Worm (Caenorhabditis elegans) whole organism, L4 larva: ENCODE data around the gene glb-27.

Source experiments
- F37D6.2 ChIP-seq: sonication (generic microtip); optimal IDR thresholded peaks from 2 replicates; lab custom pipeline; 2016; ENCODE audit warnings: mild to moderate bottlenecking, missing genetic modification characterization, missing compliant biosample characterization
- T20F7.1 ChIP-seq: fragments of 200-800 bp; sonication (Bioruptor generic); optimal IDR thresholded peaks from 2 replicates; lab custom pipeline; 2018; ENCODE audit warnings: mild to moderate bottlenecking, missing genetic modification characterization, missing compliant biosample characterization
- Y105C5A.15 ChIP-seq: fragments of 200-800 bp; sonication (Bioruptor generic); IDR thresholded peaks from 2 replicates; pipeline ENCODE4 v1.3.6; 2022; ENCODE audit warnings: missing genetic modification characterization, missing compliant biosample characterization
- Y48G9A.11 ChIP-seq: fragments of 200-800 bp; sonication (Bioruptor generic); IDR thresholded peaks from 2 replicates; pipeline ENCODE4 v1.3.6; 2022; ENCODE audit warnings: missing genetic modification reagents, missing genetic modification characterization, missing compliant biosample characterization
- Y5F2A.4 ChIP-seq: fragments of 200-800 bp; sonication (Bioruptor generic); optimal IDR thresholded peaks from 2 replicates; lab custom pipeline; 2018; ENCODE audit warnings: mild to moderate bottlenecking, missing genetic modification characterization, missing compliant biosample characterization
- ZK546.5 ChIP-seq, 2 experiments: sonication (generic microtip); optimal IDR thresholded peaks; 2 replicates each; lab custom pipeline; 2017; ENCODE audit warnings: missing biosample characterization in 2 of 2, missing genetic modification characterization in 2 of 2
- aha-1 ChIP-seq: fragments of 150-350 bp; peaks from one replicate; lab custom pipeline; 2014; ENCODE audit warnings: missing biosample characterization, missing genetic modification characterization
- ceh-20 ChIP-seq: fragments of 200-800 bp; sonication (Bioruptor generic); IDR thresholded peaks from 2 replicates; pipeline ENCODE4 v1.3.6; 2022; ENCODE audit warnings: missing genetic modification reagents, missing genetic modification characterization, missing compliant biosample characterization
- ces-1 ChIP-seq: fragments of 150-350 bp; sonication (generic microtip); optimal IDR thresholded peaks from 4 replicates; lab custom pipeline; 2014; ENCODE audit warnings: missing biosample characterization, missing genetic modification reagents, missing genetic modification characterization
- daf-16 ChIP-seq, 3 experiments: sonication (generic microtip); optimal IDR thresholded peaks; 2 replicates each; lab custom pipeline; 2016 to 2017; ENCODE audit warnings: missing genetic modification characterization in 3 of 3, missing genetic modification reagents in 3 of 3, mild to moderate bottlenecking in 2 of 3, missing compliant biosample characterization in 2 of 3, missing biosample characterization in 1 of 3, moderate library complexity in 1 of 3
- dmd-8 ChIP-seq: fragments of 200-800 bp; sonication (Bioruptor generic); IDR thresholded peaks from 2 replicates; pipeline ENCODE4 v1.3.6; 2022; ENCODE audit warnings: missing genetic modification characterization, missing compliant biosample characterization
- dpl-1 ChIP-seq: fragments of 150-350 bp; optimal IDR thresholded peaks from 2 replicates; lab custom pipeline; 2014; ENCODE audit warnings: missing biosample characterization, missing genetic modification reagents, missing genetic modification characterization
- hlh-30 ChIP-seq: sonication (generic microtip); optimal IDR thresholded peaks from 2 replicates; lab custom pipeline; 2017; ENCODE audit warnings: antibody characterized with exemption, mild to moderate bottlenecking, missing genetic modification characterization, missing compliant biosample characterization; ENCODE audit not compliant: insufficient read depth
- hmg-1.1 ChIP-seq: fragments of 200-800 bp; sonication (Bioruptor generic); IDR thresholded peaks from 2 replicates; pipeline ENCODE4 v1.3.6; 2022; ENCODE audit warnings: missing genetic modification reagents, missing genetic modification characterization, missing compliant biosample characterization
- jun-1 ChIP-seq: fragments of 150-350 bp; optimal IDR thresholded peaks from 2 replicates; lab custom pipeline; 2014; ENCODE audit warnings: missing biosample characterization, missing genetic modification reagents, missing genetic modification characterization
- lin-15B ChIP-seq: fragments of 150-350 bp; sonication (generic microtip); optimal IDR thresholded peaks from 3 replicates; lab custom pipeline; 2014; ENCODE audit warnings: missing biosample characterization, missing genetic modification characterization
- lin-39 ChIP-seq: fragments of 150-350 bp; optimal IDR thresholded peaks from 2 replicates; lab custom pipeline; 2014; ENCODE audit warnings: missing biosample characterization, missing genetic modification reagents, missing genetic modification characterization
- lsy-2 ChIP-seq, 2 experiments: fragments of 150-350 bp in 1 of 2; sonication (generic microtip) in 1 of 2; optimal IDR thresholded peaks; 2 replicates each; lab custom pipeline; 2014 to 2017; ENCODE audit warnings: missing biosample characterization in 2 of 2, missing genetic modification characterization in 2 of 2
- mes-2 ChIP-seq: sonication (generic microtip); optimal IDR thresholded peaks from 2 replicates; lab custom pipeline; 2016; ENCODE audit warnings: missing genotype, mild to moderate bottlenecking, missing genetic modification characterization, missing compliant biosample characterization; ENCODE audit not compliant: poor library complexity, severe bottlenecking
- mxl-2 ChIP-seq: fragments of 200-800 bp; sonication (Bioruptor generic); conservative IDR thresholded peaks from 2 replicates; pipeline ENCODE4 v1.3.6; 2022; ENCODE audit warnings: missing genetic modification reagents, missing genetic modification characterization, missing compliant biosample characterization
- nhr-11 ChIP-seq: fragments of 150-350 bp; optimal IDR thresholded peaks from 2 replicates; lab custom pipeline; 2014; ENCODE audit warnings: missing biosample characterization, missing genetic modification characterization
- nhr-42 ChIP-seq: fragments of 200-800 bp; sonication (Bioruptor generic); IDR thresholded peaks from 2 replicates; pipeline ENCODE4 v1.3.6; 2022; ENCODE audit warnings: missing genetic modification characterization, missing compliant biosample characterization
- pha-4 ChIP-seq, 2 experiments: fragments of 150-350 bp in 1 of 2; fragments of 200-800 bp in 1 of 2; sonication (Bioruptor generic) in 1 of 2; IDR thresholded peaks in 1 of 2; optimal IDR thresholded peaks in 1 of 2; 2 replicates each; pipeline versions ENCODE4 v1.3.6 to Lab custom; 2014 to 2022; ENCODE audit warnings: missing genetic modification characterization in 2 of 2, missing genetic modification reagents in 2 of 2, missing biosample characterization in 1 of 2, missing compliant biosample characterization in 1 of 2
- pqm-1 ChIP-seq: sonication (generic microtip); optimal IDR thresholded peaks from 2 replicates; lab custom pipeline; 2017; ENCODE audit warnings: missing biosample characterization, missing genetic modification characterization
- unc-130 ChIP-seq: sonication (generic microtip); optimal IDR thresholded peaks from 2 replicates; lab custom pipeline; 2016; ENCODE audit warnings: missing genetic modification reagents, missing genetic modification characterization, missing compliant biosample characterization
- unc-62 ChIP-seq, 3 experiments: fragments of 150-350 bp in 1 of 3; sonication (generic microtip); optimal IDR thresholded peaks in 2 of 3; peaks in 1 of 3; 1 replicate in 1 of 3; 2 replicates in 2 of 3; lab custom pipeline; 2014 to 2017; ENCODE audit warnings: missing biosample characterization in 3 of 3, missing genetic modification characterization in 3 of 3, missing genetic modification reagents in 3 of 3, missing genotype in 1 of 3
- vab-7 ChIP-seq: fragments of 200-800 bp; sonication (Bioruptor generic); IDR thresholded peaks from 2 replicates; pipeline ENCODE4 v1.3.6; 2022; ENCODE audit warnings: missing genetic modification reagents, missing genetic modification characterization, missing compliant biosample characterization
- zag-1 ChIP-seq: fragments of 150-350 bp; optimal IDR thresholded peaks from 2 replicates; lab custom pipeline; 2014; ENCODE audit warnings: missing biosample characterization, missing genetic modification characterization
- zfp-2 ChIP-seq: sonication (generic microtip); optimal IDR thresholded peaks from 2 replicates; lab custom pipeline; 2016; ENCODE audit warnings: mild to moderate bottlenecking, missing genetic modification characterization, missing compliant biosample characterization
- zip-11 ChIP-seq: fragments of 200-800 bp; sonication (Bioruptor generic); IDR thresholded peaks from 2 replicates; pipeline ENCODE4 v1.3.6; 2022; ENCODE audit warnings: missing genetic modification characterization, missing compliant biosample characterization

Gene glb-27

DNA sequence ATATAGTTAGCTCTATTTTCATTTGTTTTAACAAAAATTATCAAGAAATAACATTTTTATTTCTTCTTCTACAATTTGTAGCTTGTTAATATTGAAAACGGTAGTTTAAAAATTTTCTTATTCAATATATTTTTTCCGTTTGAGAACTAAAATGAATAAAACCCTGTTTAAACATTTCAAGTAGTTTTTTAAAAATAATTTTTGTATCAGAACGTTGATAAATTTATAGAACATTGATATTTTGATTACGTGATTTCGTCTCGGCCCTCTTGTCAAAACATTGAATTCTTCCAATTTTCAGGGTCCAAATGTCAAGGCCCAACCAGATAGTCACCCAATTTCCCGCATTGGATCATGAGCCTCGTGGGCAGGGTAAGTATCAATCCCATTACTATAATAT is 15.7 kb downstream of the glb-27 start, which contains the start of gene pqn-73:
pqn-73 (plus strand) TSS at position 301 of the 400 bp plus-strand sequence.
- TF ChIP-seq Y48G9A.11 (no peak), lin-15B (tag; lab: Kevin White, UChicago) (no peak), F37D6.2 (no peak), Y105C5A.15 (GFP tag; lab: Robert Waterston, UW) (no peak), Y5F2A.4 (GFP tag; lab: Kevin White, UChicago) (no peak), ces-1 (GFP tag; lab: Kevin White, UChicago) (no peak), jun-1 (no peak), aha-1 (tag; lab: Kevin White, UChicago) (no peak)

DNA sequence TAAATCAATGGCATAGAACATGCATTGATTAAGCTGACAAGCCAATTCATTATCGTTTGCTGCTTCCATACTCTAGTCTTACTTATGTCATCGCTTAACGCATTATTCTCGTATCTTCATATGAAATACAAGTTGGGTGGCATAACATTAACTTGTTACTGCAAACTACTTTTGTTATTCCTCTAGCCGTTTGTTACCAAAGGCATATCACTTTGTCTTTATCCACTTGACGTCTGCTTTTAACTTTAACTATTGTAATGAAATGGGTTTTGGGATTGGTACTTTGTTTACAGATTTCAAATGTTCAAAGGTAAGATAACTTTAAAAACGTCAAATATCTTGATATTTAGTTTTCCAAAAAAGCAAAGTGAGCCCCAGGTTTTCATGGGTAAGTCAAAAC is 20.0 kb downstream of the glb-27 start, which contains the start of gene W01C9.2:
W01C9.2 (plus strand) TSS at position 301 of the 400 bp plus-strand sequence.
- TF ChIP-seq unc-62 (GFP tag; optimal IDR thresholded peaks at IDR 0.05 in 1 of 2; lab: Kevin White, UChicago) (peak in 1 of 2 experiments; percentile 75), unc-62 (tag; optimal IDR thresholded peaks at IDR 0.05; lab: Kevin White, UChicago) (no peak), ZK546.5 (tag; optimal IDR thresholded peaks at IDR 0.05; lab: Kevin White, UChicago) (no peak)

DNA sequence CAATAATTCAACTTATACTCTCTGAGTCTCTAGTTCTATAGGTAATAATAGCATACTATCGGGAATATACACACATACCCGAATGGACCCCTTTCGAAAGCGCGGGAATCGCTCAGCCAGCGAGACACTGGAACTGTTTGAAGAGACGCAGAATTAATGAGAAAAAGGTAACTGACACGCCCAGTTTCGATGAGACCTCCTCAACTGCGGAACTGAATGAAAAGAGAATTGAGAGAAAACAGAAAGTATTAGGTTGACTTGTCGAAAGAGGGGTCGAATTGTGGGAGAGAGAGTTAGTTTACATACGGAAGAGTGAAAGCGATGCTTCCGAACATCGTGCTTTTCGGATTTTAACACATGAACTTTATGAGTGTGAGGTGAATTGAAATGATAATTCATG is 24.1 kb downstream of the glb-27 start:
- TF ChIP-seq dpl-1 (GFP tag; lab: Kevin White, UChicago) (no peak), Y48G9A.11 (no peak), pha-4 (GFP tag; IDR thresholded peaks at IDR 0.05; lab: Robert Waterston, UW) (no peak), pha-4 (tag; optimal IDR thresholded peaks at IDR 0.05; lab: Kevin White, UChicago) (no peak), zfp-2 (no peak)

DNA sequence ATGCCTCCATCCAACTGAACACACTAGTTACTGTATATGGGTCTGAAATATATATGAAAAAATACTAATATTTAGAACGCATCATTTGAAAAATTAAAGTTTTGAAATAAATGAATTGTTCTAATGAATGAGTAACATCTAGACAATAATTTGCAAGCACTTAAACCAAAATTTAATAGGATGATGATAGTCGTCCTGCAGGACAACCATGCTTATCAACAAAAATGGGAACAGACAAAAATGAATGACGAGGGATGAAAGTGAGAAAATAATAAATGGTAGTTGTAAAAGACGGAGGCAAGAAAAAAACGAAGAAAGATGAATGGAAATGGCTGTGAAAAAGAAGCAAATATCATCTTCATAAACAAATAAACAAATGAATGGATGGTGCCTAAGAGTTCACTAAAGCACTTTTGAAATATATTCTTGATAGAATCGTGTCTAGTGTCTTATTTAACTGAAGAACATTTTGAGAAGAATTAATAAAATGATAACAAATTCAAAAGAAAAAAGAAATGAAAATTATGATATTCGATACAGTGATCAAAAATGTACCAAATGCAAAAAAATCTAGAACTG is 24.8 kb downstream of the glb-27 start, which contains the start of gene gldi-7:
gldi-7 (minus strand) TSS at position 42 of the 579 bp plus-strand sequence.
- peak; percentile 64 for TF ChIP-seq aha-1 (tag; lab: Kevin White, UChicago)
- TF ChIP-seq pqm-1 (tag; lab: Kevin White, UChicago), result peak; percentile 63
- no peak for TF ChIP-seq zip-11 (GFP tag; lab: Robert Waterston, UW)

DNA sequence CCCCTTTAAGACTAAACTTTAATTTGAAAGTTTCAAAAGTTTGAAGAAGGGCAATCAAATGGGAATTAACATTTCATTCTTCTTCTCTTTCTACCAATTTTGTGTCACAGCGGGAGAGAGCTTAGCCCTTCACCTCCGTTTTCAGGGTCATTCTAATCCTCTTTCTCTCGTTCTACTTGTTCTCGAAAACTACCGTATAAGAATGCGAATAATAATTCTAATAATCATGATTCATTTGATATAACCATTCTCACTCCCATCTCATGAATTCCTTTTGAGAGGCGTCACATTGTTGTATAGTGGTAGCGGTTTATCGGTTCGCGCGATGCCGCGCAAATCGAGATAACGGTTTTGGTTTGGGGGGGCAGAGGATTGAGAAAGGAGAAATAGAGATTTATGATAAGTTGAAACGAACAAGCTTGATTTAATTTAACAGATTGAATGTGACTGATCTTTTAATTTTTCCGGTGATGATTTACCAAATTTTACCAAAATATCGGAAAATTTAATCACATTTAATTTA is 26.8 kb downstream of the glb-27 start:
- TF ChIP-seq hmg-1.1 (GFP tag; lab: Robert Waterston, UW) (0 out of 2 replicates have a peak, but pooled peaks have one; percentile 31), mxl-2 (no peak), dmd-8 (GFP tag; lab: Robert Waterston, UW) (no peak), aha-1 (tag; lab: Kevin White, UChicago) (peak; percentile 39)

DNA sequence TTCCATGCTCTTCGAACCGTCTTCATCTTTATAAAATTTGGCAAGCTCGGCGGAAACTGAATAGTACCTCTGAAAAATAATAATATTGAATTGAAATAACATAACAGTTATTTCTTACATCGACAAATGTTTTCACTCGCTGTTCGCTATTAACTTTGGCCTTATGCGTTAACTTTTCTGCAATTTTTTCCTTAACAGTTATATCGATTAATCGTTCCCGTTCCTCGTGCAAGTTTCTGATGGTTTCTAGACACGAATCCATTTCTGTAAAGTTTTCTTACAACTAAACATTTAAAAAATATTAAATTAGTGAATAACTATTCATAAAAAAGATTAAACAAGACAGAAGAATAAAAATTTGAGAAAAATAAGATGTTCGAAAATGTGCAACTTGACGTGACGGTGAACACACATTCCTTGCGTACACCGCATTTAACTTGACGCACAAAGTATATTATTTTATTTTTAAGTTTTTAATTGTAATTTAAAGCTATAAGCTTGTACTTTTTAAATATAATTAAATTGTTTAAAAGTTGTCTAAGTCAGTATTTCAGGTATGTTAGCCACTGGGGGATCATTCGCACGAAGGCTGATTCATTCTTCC is 30.8 kb downstream of the glb-27 start, which contains the start of the genes prp-9 and mrps-18B:
prp-9 (minus strand) TSS at position 264 of the 604 bp plus-strand sequence.
mrps-18B (plus strand) TSS at position 549 of the 604 bp plus-strand sequence.
- no peak for TF ChIP-seq lin-39 (tag; lab: Kevin White, UChicago)
- peak; percentile 81 for TF ChIP-seq mes-2 (tag; lab: Kevin White, UChicago)
- no peak for TF ChIP-seq daf-16 (GFP tag; optimal IDR thresholded peaks at IDR 0.05; lab: Kevin White, UChicago)
- peak; percentile 25 for TF ChIP-seq daf-16 (tag; optimal IDR thresholded peaks at IDR 0.05; lab: Kevin White, UChicago)
- peak in 1 of 2 experiments; percentile 90 for TF ChIP-seq unc-62 (GFP tag; optimal IDR thresholded peaks at IDR 0.05 in 1 of 2; lab: Kevin White, UChicago)
- no peak for TF ChIP-seq unc-62 (tag; optimal IDR thresholded peaks at IDR 0.05; lab: Kevin White, UChicago)
- TF ChIP-seq T20F7.1 (GFP tag; lab: Kevin White, UChicago), result peak; percentile 66
- TF ChIP-seq hlh-30 (tag; lab: Kevin White, UChicago), result peak; percentile 23
- no peak for TF ChIP-seq unc-130 (GFP tag; lab: Kevin White, UChicago)
- TF ChIP-seq vab-7 (GFP tag; lab: Robert Waterston, UW), result no peak
- TF ChIP-seq lsy-2 (tag; optimal IDR thresholded peaks at IDR 0.05; lab: Kevin White, UChicago), result peak in 1 of 2 experiments; percentile 78
- TF ChIP-seq dpl-1 (GFP tag; lab: Kevin White, UChicago), result peak; percentile 54
- no peak for TF ChIP-seq ceh-20 (GFP tag; lab: Robert Waterston, UW)
- no peak for TF ChIP-seq nhr-11 (tag; lab: Kevin White, UChicago)
- no peak for TF ChIP-seq nhr-42
- no peak for TF ChIP-seq zag-1 (tag; lab: Kevin White, UChicago)
- TF ChIP-seq, all 104 proteins: peak for 7
